Worm (Caenorhabditis elegans): ENCODE data around the gene C28A5.6.

DNA sequence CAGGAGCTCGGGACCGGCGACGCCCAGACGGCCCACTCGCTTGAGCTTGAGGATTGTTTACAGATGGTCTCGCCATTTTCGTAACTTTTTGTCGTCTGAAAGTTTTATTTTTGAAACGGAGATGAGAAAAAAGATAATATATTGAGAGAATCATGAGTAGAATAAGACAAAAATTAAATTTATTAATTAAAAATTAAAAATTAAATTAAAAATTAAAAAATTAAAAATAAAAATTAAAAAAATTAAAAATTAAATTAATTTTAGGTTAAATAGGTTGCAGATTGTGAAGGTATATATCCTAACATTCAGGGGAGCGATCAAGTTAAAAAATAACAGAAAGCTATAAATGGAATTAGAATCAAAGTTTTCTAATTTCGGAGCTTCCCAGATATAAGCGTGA, 49.6 kb downstream of the C28A5.6 start, which contains the start of gene B0284.3:
- TF ChIP-seq med-1 (GFP tag; optimal IDR thresholded peaks at IDR 0.05; ENCODE audit: insufficient read depth) (no peak), T22C8.4 (GFP tag; IDR thresholded peaks at IDR 0.05) (no peak), klf-2 (GFP tag; conservative IDR thresholded peaks at IDR 0.05) (no peak), flt-1 (GFP tag; IDR thresholded peaks at IDR 0.05) (no peak), tab-1 (GFP tag; IDR thresholded peaks at IDR 0.05) (no peak), cog-1 (tag; optimal IDR thresholded peaks at IDR 0.05) (no peak), ztf-29 (GFP tag; IDR thresholded peaks at IDR 0.05) (no peak), ztf-23 (GFP tag; IDR thresholded peaks at IDR 0.05) (no peak)

Measured in whole organism, midembryonic.